Worm (Caenorhabditis elegans): ENCODE results near the gene pgp-11.

Gene pgp-11

DNA sequence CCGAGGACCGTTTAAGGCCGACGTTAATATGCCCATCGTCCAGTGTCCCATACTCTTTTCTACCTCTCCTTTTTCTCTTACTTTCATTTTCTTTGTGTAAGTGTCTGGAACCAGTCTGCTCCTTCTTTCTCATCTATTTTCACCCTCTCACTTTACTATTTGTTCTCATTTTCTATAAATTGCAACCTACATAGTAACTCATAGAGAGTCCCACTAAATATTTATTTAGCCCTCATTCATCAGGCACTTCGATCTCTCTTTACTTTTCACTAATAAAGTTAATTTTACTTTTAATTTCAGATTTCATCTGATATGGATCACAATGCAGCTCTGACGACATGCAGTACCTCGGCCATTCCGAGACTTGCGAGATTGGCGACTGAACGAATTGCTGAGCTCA is 13.3 kb upstream of the pgp-11 start, which contains the start of gene zyg-11:
zyg-11 (plus strand) TSS at position 301 of the 400 bp plus-strand sequence.
- TF ChIP-seq cog-1 (tag; optimal IDR thresholded peaks at IDR 0.05), result no peak
- no peak for TF ChIP-seq ztf-29 (GFP tag; IDR thresholded peaks at IDR 0.05)
- TF ChIP-seq med-1 (GFP tag; optimal IDR thresholded peaks at IDR 0.05; ENCODE audit: insufficient read depth), result no peak
- TF ChIP-seq flt-1 (GFP tag; IDR thresholded peaks at IDR 0.05), result no peak
- no peak for TF ChIP-seq tab-1 (GFP tag; IDR thresholded peaks at IDR 0.05)
- no peak for TF ChIP-seq klf-2 (GFP tag; conservative IDR thresholded peaks at IDR 0.05)
- TF ChIP-seq T22C8.4 (GFP tag; IDR thresholded peaks at IDR 0.05), result no peak
- no peak for TF ChIP-seq ztf-23 (GFP tag; IDR thresholded peaks at IDR 0.05)
- no peak for TF ChIP-seq ref-1 (GFP tag; conservative IDR thresholded peaks at IDR 0.05)

DNA sequence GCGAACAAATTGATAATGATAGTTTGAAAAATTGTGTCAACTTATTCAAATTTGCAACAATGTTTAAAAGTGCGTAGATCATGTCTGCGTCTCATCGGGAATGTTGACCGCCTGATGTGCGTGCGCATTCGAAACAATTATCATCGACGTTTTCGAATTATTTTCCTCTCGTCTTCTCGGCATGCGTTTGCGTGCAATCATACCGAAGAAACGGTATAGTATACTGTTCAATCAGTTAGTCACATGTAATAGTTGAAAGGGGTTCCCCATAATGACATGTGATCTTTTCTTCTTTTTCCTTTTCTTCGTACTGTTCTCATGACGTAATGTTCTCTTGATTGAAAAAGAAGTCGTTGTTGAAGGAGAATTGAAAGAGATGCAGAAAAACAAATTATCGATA is 12.7 kb upstream of the pgp-11 start:
- TF ChIP-seq med-1 (GFP tag; optimal IDR thresholded peaks at IDR 0.05; ENCODE audit: insufficient read depth), result no peak
- TF ChIP-seq T22C8.4 (GFP tag; IDR thresholded peaks at IDR 0.05), result no peak
- TF ChIP-seq ztf-29 (GFP tag; IDR thresholded peaks at IDR 0.05), result no peak
- no peak for TF ChIP-seq ref-1 (GFP tag; conservative IDR thresholded peaks at IDR 0.05)
- no peak for TF ChIP-seq flt-1 (GFP tag; IDR thresholded peaks at IDR 0.05)
- TF ChIP-seq cog-1 (tag; optimal IDR thresholded peaks at IDR 0.05), result no peak
- no peak for TF ChIP-seq tab-1 (GFP tag; IDR thresholded peaks at IDR 0.05)
- TF ChIP-seq klf-2 (GFP tag; conservative IDR thresholded peaks at IDR 0.05), result no peak
- TF ChIP-seq ztf-23 (GFP tag; IDR thresholded peaks at IDR 0.05), result no peak

DNA sequence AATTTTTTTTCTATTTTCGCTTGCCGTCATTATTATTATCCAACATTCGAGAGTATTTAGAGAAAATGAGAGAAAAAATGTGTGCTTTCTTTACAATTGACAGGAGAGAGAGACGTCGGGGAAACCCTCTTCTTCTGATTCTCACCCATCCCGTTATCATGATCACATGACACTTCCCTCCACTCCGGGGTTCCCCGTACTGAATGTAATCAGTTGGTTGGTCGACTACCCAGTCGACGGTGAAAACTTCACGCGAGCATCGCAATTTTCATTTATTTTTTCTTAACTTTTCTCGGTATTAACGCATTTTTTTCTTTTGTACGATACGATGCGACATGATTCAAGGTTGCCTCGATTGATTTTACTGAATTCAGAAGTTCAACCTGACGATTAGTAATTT is 12.1 kb upstream of the pgp-11 start:
- no peak for TF ChIP-seq ztf-29 (GFP tag; IDR thresholded peaks at IDR 0.05)
- no peak for TF ChIP-seq med-1 (GFP tag; optimal IDR thresholded peaks at IDR 0.05; ENCODE audit: insufficient read depth)
- no peak for TF ChIP-seq cog-1 (tag; optimal IDR thresholded peaks at IDR 0.05)
- TF ChIP-seq ref-1 (GFP tag; conservative IDR thresholded peaks at IDR 0.05), result no peak
- TF ChIP-seq T22C8.4 (GFP tag; IDR thresholded peaks at IDR 0.05), result no peak
- no peak for TF ChIP-seq ztf-23 (GFP tag; IDR thresholded peaks at IDR 0.05)
- no peak for TF ChIP-seq klf-2 (GFP tag; conservative IDR thresholded peaks at IDR 0.05)
- TF ChIP-seq tab-1 (GFP tag; IDR thresholded peaks at IDR 0.05), result no peak
- TF ChIP-seq flt-1 (GFP tag; IDR thresholded peaks at IDR 0.05), result no peak

DNA sequence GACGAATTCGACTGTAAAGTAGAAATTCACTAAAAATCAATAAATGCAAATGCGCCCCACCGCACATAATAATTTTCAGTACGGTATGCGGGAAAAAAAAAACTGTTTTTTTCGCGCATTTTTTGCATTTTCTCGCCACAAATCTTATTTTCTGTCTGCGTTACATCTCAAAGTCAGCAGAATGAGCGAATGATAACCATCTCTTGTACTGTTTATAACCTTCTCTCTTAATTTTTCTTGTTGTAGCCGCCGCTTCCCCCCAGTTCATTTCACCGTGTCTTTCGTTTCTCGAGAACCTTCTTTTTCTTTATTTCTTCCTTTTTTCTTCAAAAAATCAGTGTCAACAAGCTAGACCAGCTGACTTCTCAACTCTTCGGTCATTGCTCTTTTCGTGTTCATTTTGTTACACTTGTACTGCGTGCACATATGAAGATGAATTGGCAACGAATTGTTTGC is 11.5 kb upstream of the pgp-11 start:
- TF ChIP-seq T22C8.4 (GFP tag; IDR thresholded peaks at IDR 0.05), result 0 out of 2 replicates have a peak, but pooled peaks have one; percentile 13
- TF ChIP-seq klf-2 (GFP tag; conservative IDR thresholded peaks at IDR 0.05), result no peak
- no peak for TF ChIP-seq cog-1 (tag; optimal IDR thresholded peaks at IDR 0.05)
- no peak for TF ChIP-seq tab-1 (GFP tag; IDR thresholded peaks at IDR 0.05)

DNA sequence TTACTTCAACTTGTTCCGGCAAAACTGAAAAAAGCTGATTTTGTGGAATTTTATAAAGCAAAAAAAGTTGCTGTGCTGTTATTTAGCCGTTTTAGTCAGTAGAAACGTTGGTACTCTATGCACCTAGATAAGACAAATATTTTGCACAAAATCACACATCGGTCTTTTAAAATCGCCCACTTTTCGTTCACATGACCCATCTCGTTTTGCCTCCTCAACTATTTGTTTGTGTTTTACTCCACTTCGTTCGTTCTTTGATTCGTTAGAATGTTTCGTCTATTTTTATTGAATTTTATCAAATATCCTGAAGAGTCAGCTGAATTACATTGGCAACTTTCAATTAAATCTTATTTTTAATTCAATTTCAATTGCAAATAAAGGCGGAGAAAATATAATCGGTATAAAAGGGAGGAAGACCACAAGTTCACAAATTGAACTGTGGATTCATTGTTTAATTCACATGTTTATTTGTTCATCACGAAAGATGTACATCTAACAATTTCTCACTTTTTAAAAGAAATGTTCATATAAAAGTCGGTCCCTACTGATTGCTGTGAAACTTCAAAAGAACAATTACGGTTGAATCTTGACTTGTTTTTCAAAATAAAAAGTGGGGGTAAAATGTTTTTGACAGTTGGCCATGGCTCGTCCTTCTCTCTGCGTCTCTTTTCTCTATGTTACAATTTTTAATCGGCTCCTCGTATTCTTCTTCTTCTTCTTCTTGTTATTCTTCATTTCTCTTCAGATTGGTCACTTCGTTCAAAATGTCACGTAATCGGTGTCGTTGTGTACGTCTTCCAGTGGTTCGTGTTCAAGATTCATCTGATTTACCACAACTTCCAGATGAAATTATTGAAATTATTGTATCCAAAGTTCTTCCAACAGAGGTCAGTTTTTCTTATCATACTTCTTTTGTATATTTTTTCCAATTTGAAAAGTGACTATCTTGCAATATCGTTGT is 8.3 kb upstream of the pgp-11 start, which contains the start of gene DH11.2:
DH11.2 (plus strand) TSS at position 746 of the 961 bp plus-strand sequence.
- TF ChIP-seq ztf-29 (GFP tag; IDR thresholded peaks at IDR 0.05) (no peak), med-1 (GFP tag; optimal IDR thresholded peaks at IDR 0.05; ENCODE audit: insufficient read depth) (no peak), klf-2 (GFP tag; conservative IDR thresholded peaks at IDR 0.05) (no peak), T22C8.4 (GFP tag; IDR thresholded peaks at IDR 0.05) (no peak), ref-1 (GFP tag; conservative IDR thresholded peaks at IDR 0.05) (no peak), tab-1 (GFP tag; IDR thresholded peaks at IDR 0.05) (no peak), flt-1 (GFP tag; IDR thresholded peaks at IDR 0.05) (no peak), ztf-23 (GFP tag; IDR thresholded peaks at IDR 0.05) (no peak), cog-1 (tag; optimal IDR thresholded peaks at IDR 0.05) (no peak)

DNA sequence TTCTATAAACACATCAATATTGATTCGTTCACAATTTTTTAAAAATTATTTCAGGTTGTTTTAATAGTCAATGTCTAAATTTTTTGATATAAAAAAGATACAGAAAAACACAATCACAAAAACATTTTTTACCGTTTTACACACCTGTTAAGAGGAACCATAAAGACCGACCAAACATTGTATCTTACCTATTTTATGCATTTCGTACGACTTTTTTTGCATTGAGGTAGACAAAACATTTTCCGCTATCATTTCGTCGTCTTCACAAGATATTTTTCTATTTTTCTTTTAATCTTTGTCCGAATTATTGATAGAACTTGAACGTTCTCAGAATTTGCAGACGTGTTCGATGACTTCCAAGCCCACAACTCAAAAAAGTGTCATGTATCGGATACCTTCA is 4.3 kb upstream of the pgp-11 start, which contains the start of gene glna-2:
glna-2 (plus strand) TSS at position 301 of the 400 bp plus-strand sequence.
- TF ChIP-seq tab-1 (GFP tag; IDR thresholded peaks at IDR 0.05) (no peak), med-1 (GFP tag; optimal IDR thresholded peaks at IDR 0.05; ENCODE audit: insufficient read depth) (no peak), ztf-23 (GFP tag; IDR thresholded peaks at IDR 0.05) (no peak), cog-1 (tag; optimal IDR thresholded peaks at IDR 0.05) (no peak), klf-2 (GFP tag; conservative IDR thresholded peaks at IDR 0.05) (no peak), ref-1 (GFP tag; conservative IDR thresholded peaks at IDR 0.05) (no peak)

DNA sequence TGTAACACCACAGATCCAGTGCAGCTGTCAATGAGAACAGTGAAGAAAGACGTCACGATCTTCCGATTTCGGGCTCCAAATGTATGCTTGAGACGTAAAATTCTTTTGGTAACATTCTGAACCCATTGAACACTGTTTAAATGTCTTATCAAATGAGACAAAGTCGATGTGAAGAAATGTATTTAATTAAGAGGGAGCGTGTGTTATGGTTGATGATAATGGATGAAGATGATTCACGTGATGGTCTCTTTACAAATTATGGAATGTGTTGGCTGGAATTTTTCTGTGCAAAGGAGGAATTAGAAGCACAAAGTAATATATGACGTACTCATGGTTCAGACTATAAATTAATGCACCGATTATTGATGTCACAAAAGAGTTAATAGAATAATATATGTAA is 2.9 kb upstream of the pgp-11 start:
- TF ChIP-seq cog-1 (tag; optimal IDR thresholded peaks at IDR 0.05) (no peak), tab-1 (GFP tag; IDR thresholded peaks at IDR 0.05) (no peak), med-1 (GFP tag; optimal IDR thresholded peaks at IDR 0.05; ENCODE audit: insufficient read depth) (no peak), klf-2 (GFP tag; conservative IDR thresholded peaks at IDR 0.05) (no peak), flt-1 (GFP tag; IDR thresholded peaks at IDR 0.05) (no peak), ztf-23 (GFP tag; IDR thresholded peaks at IDR 0.05) (no peak), ztf-29 (GFP tag; IDR thresholded peaks at IDR 0.05) (no peak), ref-1 (GFP tag; conservative IDR thresholded peaks at IDR 0.05) (no peak), T22C8.4 (GFP tag; IDR thresholded peaks at IDR 0.05) (no peak)

DNA sequence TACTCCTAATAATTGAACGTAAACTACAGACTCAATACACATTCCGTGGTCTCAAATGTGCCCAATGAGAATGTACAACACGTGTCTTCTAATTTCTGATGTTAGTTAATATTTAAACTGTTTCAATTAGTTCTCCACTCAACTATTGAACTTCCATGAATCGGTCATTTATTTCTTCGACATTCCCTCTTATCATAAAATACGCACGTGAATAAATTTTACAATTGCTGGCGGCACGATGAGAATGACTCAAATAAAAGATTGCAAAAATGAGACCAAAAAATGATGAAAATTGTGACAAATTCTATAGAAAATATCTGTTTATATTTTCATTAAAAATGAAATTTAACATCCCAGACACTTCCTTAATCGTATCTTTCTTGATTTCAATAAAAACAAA is 695 bp upstream of the pgp-11 start:
- TF ChIP-seq ztf-23 (GFP tag; IDR thresholded peaks at IDR 0.05) (no peak), cog-1 (tag; optimal IDR thresholded peaks at IDR 0.05) (no peak), ref-1 (GFP tag; conservative IDR thresholded peaks at IDR 0.05) (no peak), ztf-29 (GFP tag; IDR thresholded peaks at IDR 0.05) (no peak), klf-2 (GFP tag; conservative IDR thresholded peaks at IDR 0.05) (no peak), tab-1 (GFP tag; IDR thresholded peaks at IDR 0.05) (no peak), flt-1 (GFP tag; IDR thresholded peaks at IDR 0.05) (no peak), med-1 (GFP tag; optimal IDR thresholded peaks at IDR 0.05; ENCODE audit: insufficient read depth) (no peak), T22C8.4 (GFP tag; IDR thresholded peaks at IDR 0.05) (no peak)

DNA sequence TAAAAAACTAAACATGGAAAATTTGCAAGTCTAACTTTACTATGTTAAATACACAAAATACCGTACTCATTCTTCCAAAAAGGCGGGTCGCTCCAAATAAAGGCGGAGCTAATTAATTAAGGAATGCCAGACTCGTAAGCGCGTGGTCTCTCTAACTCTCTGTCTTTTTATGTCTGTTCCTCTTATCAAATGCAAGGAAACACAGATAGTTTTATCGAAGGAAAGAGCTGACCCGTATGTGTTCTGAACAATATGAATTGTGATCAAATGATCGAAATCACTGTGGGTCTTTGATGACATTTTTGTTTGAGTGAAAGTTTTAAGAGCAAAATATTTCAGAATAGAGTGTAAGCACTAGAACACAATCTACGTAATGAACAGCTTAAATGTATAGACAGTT is 2.6 kb downstream of the pgp-11 start:
- TF ChIP-seq klf-2 (GFP tag; conservative IDR thresholded peaks at IDR 0.05) (no peak), flt-1 (GFP tag; IDR thresholded peaks at IDR 0.05) (no peak), med-1 (GFP tag; optimal IDR thresholded peaks at IDR 0.05; ENCODE audit: insufficient read depth) (no peak), cog-1 (tag; optimal IDR thresholded peaks at IDR 0.05) (no peak), ztf-29 (GFP tag; IDR thresholded peaks at IDR 0.05) (no peak), ref-1 (GFP tag; conservative IDR thresholded peaks at IDR 0.05) (no peak), tab-1 (GFP tag; IDR thresholded peaks at IDR 0.05) (no peak), T22C8.4 (GFP tag; IDR thresholded peaks at IDR 0.05) (no peak), ztf-23 (GFP tag; IDR thresholded peaks at IDR 0.05) (no peak)

Data from whole organism, midembryonic.